Fruit fly (Drosophila melanogaster) whole organism, embryonic: ENCODE results near the gene DIP2.

Experiments used
- Antp ChIP-seq: fragments of 200-800 bp; sonication (Bioruptor generic); optimal IDR thresholded peaks from 3 replicates; lab custom pipeline; 2016; ENCODE audit warnings: missing biosample characterization, missing genetic modification characterization
- B-H1 ChIP-seq: fragments of 200-800 bp; sonication (Bioruptor generic); IDR thresholded peaks from 3 replicates; pipeline ENCODE4 v1.3.6; 2022; ENCODE audit warnings: missing biosample characterization, missing genetic modification characterization
- CG10462 ChIP-seq: fragments of 200-800 bp; sonication (Bioruptor generic); optimal IDR thresholded peaks from 2 replicates; lab custom pipeline; 2016; ENCODE audit warnings: missing biosample characterization, missing genetic modification characterization
- CG11695 ChIP-seq: fragments of 200-800 bp; sonication (Bioruptor generic); IDR thresholded peaks from 3 replicates; pipeline ENCODE4 v1.3.6; 2022; ENCODE audit warnings: missing biosample characterization, missing genetic modification characterization
- CG12071 ChIP-seq: fragments of 200-800 bp; sonication (Bioruptor generic); optimal IDR thresholded peaks from 3 replicates; lab custom pipeline; 2018; ENCODE audit warnings: missing biosample characterization, mild to moderate bottlenecking, missing genetic modification characterization
- CG12769 ChIP-seq: fragments of 200-800 bp; sonication (Bioruptor generic); optimal IDR thresholded peaks from 2 replicates; lab custom pipeline; 2019; ENCODE audit warnings: missing biosample characterization, mild to moderate bottlenecking, missing genetic modification characterization, moderate library complexity
- CG12942 ChIP-seq: fragments of 200-800 bp; sonication (Bioruptor generic); optimal IDR thresholded peaks from 3 replicates; lab custom pipeline; 2016; ENCODE audit warnings: missing biosample characterization, missing genetic modification characterization
- CG13287 ChIP-seq: fragments of 200-800 bp; sonication (Bioruptor generic); IDR thresholded peaks from 2 replicates; pipeline ENCODE4 v1.3.6; 2022; ENCODE audit warnings: missing biosample characterization, missing genetic modification characterization; ENCODE audit not compliant: partially characterized antibody
- CG13894 ChIP-seq: fragments of 200-800 bp; sonication (Bioruptor generic); optimal IDR thresholded peaks from 3 replicates; lab custom pipeline; 2018; ENCODE audit warnings: missing biosample characterization, mild to moderate bottlenecking, missing genetic modification characterization, moderate library complexity
- CG14710 ChIP-seq: fragments of 200-800 bp; sonication (Bioruptor generic); optimal IDR thresholded peaks from 3 replicates; lab custom pipeline; 2019; ENCODE audit warnings: missing biosample characterization, mild to moderate bottlenecking, missing genetic modification characterization, moderate library complexity
- CG16779 ChIP-seq: fragments of 200-800 bp; sonication (Bioruptor generic); IDR thresholded peaks from 2 replicates; pipeline ENCODE4 v1.3.6; 2022; ENCODE audit warnings: missing biosample characterization, missing genetic modification characterization
- CG16863 ChIP-seq: fragments of 200-800 bp; sonication (Bioruptor generic); optimal IDR thresholded peaks from 3 replicates; lab custom pipeline; 2016; ENCODE audit warnings: missing biosample characterization, missing genetic modification characterization
- CG17328 ChIP-seq: fragments of 200-800 bp; sonication (Bioruptor generic); IDR thresholded peaks from 2 replicates; pipeline ENCODE4 v1.3.6; 2022; ENCODE audit warnings: missing biosample characterization, missing genetic modification characterization
- CG17359 ChIP-seq: fragments of 200-800 bp; sonication (Bioruptor generic); optimal IDR thresholded peaks from 3 replicates; lab custom pipeline; 2018; ENCODE audit warnings: missing biosample characterization, mild to moderate bottlenecking, missing genetic modification characterization, moderate library complexity
- CG2199 ChIP-seq: fragments of 200-800 bp; sonication (Bioruptor generic); IDR thresholded peaks from 3 replicates; pipeline ENCODE4 v1.3.6; 2022; ENCODE audit warnings: missing biosample characterization, missing genetic modification characterization
- CG31224 ChIP-seq: fragments of 200-800 bp; sonication (Bioruptor generic); IDR thresholded peaks from 2 replicates; pipeline ENCODE4 v1.3.6; 2022; ENCODE audit warnings: missing biosample characterization, missing genetic modification characterization
- CG8765 ChIP-seq: fragments of 200-800 bp; sonication (Bioruptor generic); IDR thresholded peaks from 2 replicates; pipeline ENCODE4 v1.3.6; 2022; ENCODE audit warnings: missing biosample characterization, missing genetic modification characterization
- CG8924 ChIP-seq: fragments of 200-800 bp; optimal IDR thresholded peaks from 3 replicates; lab custom pipeline; 2019; ENCODE audit warnings: missing biosample characterization, mild to moderate bottlenecking, missing genetic modification characterization, moderate library complexity
- CG9437 ChIP-seq: fragments of 200-800 bp; sonication (Bioruptor generic); optimal IDR thresholded peaks from 2 replicates; lab custom pipeline; 2018; ENCODE audit warnings: missing biosample characterization, mild to moderate bottlenecking, missing genetic modification characterization
- Dbx ChIP-seq: fragments of 200-800 bp; sonication (Bioruptor generic); IDR thresholded peaks from 3 replicates; pipeline ENCODE4 v1.3.6; 2022; ENCODE audit warnings: missing biosample characterization, missing genetic modification characterization
- Deaf1 ChIP-seq: fragments of 200-800 bp; optimal IDR thresholded peaks from 3 replicates; lab custom pipeline; 2019; ENCODE audit warnings: missing biosample characterization, mild to moderate bottlenecking, missing genetic modification characterization, moderate library complexity
- HmgD ChIP-seq: fragments of 200-800 bp; sonication (Bioruptor generic); optimal IDR thresholded peaks from 3 replicates; lab custom pipeline; 2016; ENCODE audit warnings: missing biosample characterization, missing genetic modification characterization
- Hmx ChIP-seq: fragments of 200-800 bp; sonication (Bioruptor generic); optimal IDR thresholded peaks from 2 replicates; lab custom pipeline; 2016; ENCODE audit warnings: missing biosample characterization, missing genetic modification characterization
- Jarid2 ChIP-seq: fragments of 200-800 bp; sonication (Bioruptor generic); optimal IDR thresholded peaks from 3 replicates; lab custom pipeline; 2017; ENCODE audit warnings: mild to moderate bottlenecking, missing biosample characterization, missing genetic modification reagents, missing genetic modification characterization
- Kr ChIP-seq: fragments of 200-800 bp; sonication (Bioruptor generic); optimal IDR thresholded peaks from 2 replicates; lab custom pipeline; 2017; ENCODE audit warnings: missing biosample characterization, mild to moderate bottlenecking, missing genetic modification characterization
- Nf-YC ChIP-seq: fragments of 200-800 bp; optimal IDR thresholded peaks from 3 replicates; lab custom pipeline; 2019; ENCODE audit warnings: missing biosample characterization, mild to moderate bottlenecking, missing genetic modification characterization, moderate library complexity
- Opbp ChIP-seq: fragments of 200-800 bp; sonication (Bioruptor generic); IDR thresholded peaks from 3 replicates; pipeline ENCODE4 v1.3.6; 2022; ENCODE audit warnings: missing biosample characterization, missing genetic modification characterization; ENCODE audit not compliant: partially characterized antibody
- PHDP ChIP-seq: fragments of 200-800 bp; sonication (Bioruptor generic); optimal IDR thresholded peaks from 3 replicates; lab custom pipeline; 2018; ENCODE audit warnings: missing biosample characterization, mild to moderate bottlenecking, missing genetic modification characterization, moderate library complexity
- Rfx ChIP-seq: fragments of 200-800 bp; sonication (Bioruptor generic); IDR thresholded peaks from 2 replicates; pipeline ENCODE4 v1.3.6; 2022; ENCODE audit warnings: missing biosample characterization, missing genetic modification characterization
- Spps ChIP-seq: fragments of 200-800 bp; sonication (Bioruptor generic); optimal IDR thresholded peaks from 2 replicates; lab custom pipeline; 2018; ENCODE audit warnings: missing biosample characterization, mild to moderate bottlenecking, missing genetic modification characterization
- Sry-β ChIP-seq: fragments of 200-800 bp; sonication (Bioruptor generic); optimal IDR thresholded peaks from 2 replicates; lab custom pipeline; 2018; ENCODE audit warnings: missing biosample characterization, mild to moderate bottlenecking, missing genetic modification characterization, moderate library complexity
- Trl ChIP-seq, 3 experiments: fragments of >200 bp in 2 of 3; fragments of 200-800 bp in 1 of 3; sonication (Bioruptor generic) in 1 of 3; optimal IDR thresholded peaks; 2 replicates in 1 of 3; 3 replicates in 2 of 3; lab custom pipeline; 2016 to 2017; ENCODE audit warnings: missing biosample characterization in 1 of 3, missing genetic modification characterization in 1 of 3
- chinmo ChIP-seq: fragments of 200-800 bp; sonication (Bioruptor generic); IDR thresholded peaks from 4 replicates; pipeline ENCODE4 v1.3.6; 2022; ENCODE audit warnings: missing biosample characterization, missing genetic modification characterization; ENCODE audit not compliant: partially characterized antibody
- chm ChIP-seq: fragments of 200-800 bp; sonication (Bioruptor generic); IDR thresholded peaks from 2 replicates; pipeline ENCODE4 v1.3.6; 2022; ENCODE audit warnings: missing biosample characterization, missing genetic modification characterization
- dimm ChIP-seq: fragments of 200-800 bp; sonication (Bioruptor generic); IDR thresholded peaks from 2 replicates; pipeline ENCODE4 v1.3.6; 2022; ENCODE audit warnings: missing biosample characterization, missing genetic modification characterization
- fu2 ChIP-seq: fragments of 200-800 bp; sonication (Bioruptor generic); optimal IDR thresholded peaks from 2 replicates; lab custom pipeline; 2016; ENCODE audit warnings: missing biosample characterization, missing genetic modification characterization
- hbn ChIP-seq: fragments of 200-800 bp; sonication (Bioruptor generic); IDR thresholded peaks from 2 replicates; pipeline ENCODE4 v1.3.6; 2022; ENCODE audit warnings: missing biosample characterization, missing genetic modification characterization; ENCODE audit not compliant: partially characterized antibody
- her ChIP-seq: fragments of 200-800 bp; sonication (Bioruptor generic); optimal IDR thresholded peaks from 2 replicates; lab custom pipeline; 2016; ENCODE audit warnings: missing biosample characterization, missing genetic modification characterization
- inv ChIP-seq: fragments of 200-800 bp; sonication (Bioruptor generic); IDR thresholded peaks from 2 replicates; pipeline ENCODE4 v1.3.6; 2022; ENCODE audit warnings: missing biosample characterization, missing genetic modification characterization; ENCODE audit not compliant: partially characterized antibody
- kay ChIP-seq: fragments of 200-800 bp; sonication (Bioruptor generic); optimal IDR thresholded peaks from 2 replicates; lab custom pipeline; 2016; ENCODE audit warnings: missing biosample characterization, missing genetic modification characterization
- kni ChIP-seq: fragments of 200-800 bp; sonication (Bioruptor generic); optimal IDR thresholded peaks from 3 replicates; lab custom pipeline; 2017; ENCODE audit warnings: mild to moderate bottlenecking, missing biosample characterization, missing genetic modification reagents, missing genetic modification characterization
- luna ChIP-seq: fragments of 200-800 bp; sonication (Bioruptor generic); optimal IDR thresholded peaks from 2 replicates; lab custom pipeline; 2016; ENCODE audit warnings: missing biosample characterization, missing genetic modification characterization
- nerfin-2 ChIP-seq: fragments of 200-800 bp; sonication (Bioruptor generic); IDR thresholded peaks from 2 replicates; pipeline ENCODE4 v1.3.6; 2022; ENCODE audit warnings: missing biosample characterization, missing genetic modification characterization; ENCODE audit not compliant: partially characterized antibody
- nom ChIP-seq: fragments of 200-800 bp; sonication (Bioruptor generic); optimal IDR thresholded peaks from 2 replicates; lab custom pipeline; 2017; ENCODE audit warnings: missing biosample characterization, missing genetic modification characterization, mild to moderate bottlenecking, moderate library complexity, missing genetic modification reagents
- rib ChIP-seq: fragments of 200-800 bp; sonication (Bioruptor generic); IDR thresholded peaks from 2 replicates; pipeline ENCODE4 v1.3.6; 2022; ENCODE audit warnings: missing biosample characterization, missing genetic modification characterization
- sd ChIP-seq: fragments of 200-800 bp; sonication (Bioruptor generic); optimal IDR thresholded peaks from 3 replicates; lab custom pipeline; 2018; ENCODE audit warnings: missing biosample characterization, mild to moderate bottlenecking, missing genetic modification characterization, moderate library complexity
- tna ChIP-seq: fragments of 200-800 bp; sonication (Bioruptor generic); IDR thresholded peaks from 2 replicates; pipeline ENCODE4 v1.3.6; 2022; ENCODE audit warnings: missing biosample characterization, missing genetic modification characterization; ENCODE audit not compliant: partially characterized antibody
- twi ChIP-seq: fragments of 200-800 bp; optimal IDR thresholded peaks from 2 replicates; lab custom pipeline; 2019; ENCODE audit warnings: missing biosample characterization, mild to moderate bottlenecking, missing genetic modification characterization, moderate library complexity

The DIP2 gene

dm6 chr3L:271501-272249 lies 13.9 kb upstream of the DIP2 start (continued):
- TF ChIP-seq CG16863 (no peak), Sry-β (no peak), CG12071 (no peak), sd (tag; lab: Kevin White, UChicago) (no peak), Dbx (0 out of 3 replicates have a peak, but pooled peaks have one; percentile 28), chm (GFP tag; lab: Robert Waterston, UW) (peak; percentile 80), fu2 (GFP tag; lab: Kevin White, UChicago) (no peak), rib (GFP tag; lab: Robert Waterston, UW) (no peak), her (GFP tag; lab: Kevin White, UChicago) (peak; percentile 16), CG10462 (GFP tag; lab: Kevin White, UChicago) (no peak), CG13894 (tag; lab: Kevin White, UChicago) (peak; percentile 43), B-H1 (GFP tag; lab: Robert Waterston, UW) (no peak), twi (peak; percentile 93), inv (GFP tag; lab: Robert Waterston, UW) (0 out of 2 replicates have a peak, but pooled peaks have one; percentile 22), Rfx (GFP tag; lab: Robert Waterston, UW) (peak; percentile 30; the same call in 1 of the 2 replicates), Jarid2 (GFP tag; lab: Kevin White, UChicago) (peak; percentile 94), Opbp (GFP tag; lab: Robert Waterston, UW) (peak; percentile 63; the same call in 1 of the 3 replicates), CG14710 (tag; lab: Kevin White, UChicago) (no peak), hbn (GFP tag; lab: Robert Waterston, UW) (0 out of 2 replicates have a peak, but pooled peaks have one; percentile 17), Trl (optimal IDR thresholded peaks at IDR 0.05; lab: Kevin White, UChicago) (peak; percentile 88 to 91), Trl (GFP tag; optimal IDR thresholded peaks at IDR 0.05; lab: Kevin White, UChicago) (no peak), CG9437 (GFP tag; lab: Kevin White, UChicago) (no peak), Hmx (no peak), tna (GFP tag; lab: Robert Waterston, UW) (peak; percentile 67), CG8924 (tag; lab: Kevin White, UChicago) (no peak), CG17328 (no peak), dimm (GFP tag; lab: Robert Waterston, UW) (no peak), nerfin-2 (peak; percentile 29; the same call in 1 of the 2 replicates), CG8765 (GFP tag; lab: Robert Waterston, UW) (no peak), CG2199 (GFP tag; lab: Robert Waterston, UW) (peak; percentile 92; the same call in 2 of the 3 replicates), CG11695 (GFP tag; lab: Robert Waterston, UW) (no peak), Nf-YC (tag; lab: Kevin White, UChicago) (peak; percentile 13), nom (GFP tag; lab: Kevin White, UChicago) (peak; percentile 43), CG17359 (tag; lab: Kevin White, UChicago) (no peak), Deaf1 (tag; lab: Kevin White, UChicago) (peak; percentile 31), HmgD (GFP tag; lab: Kevin White, UChicago) (no peak), CG16779 (GFP tag; lab: Robert Waterston, UW) (0 out of 2 replicates have a peak, but pooled peaks have one; percentile 44), CG31224 (GFP tag; lab: Robert Waterston, UW) (no peak), chinmo (GFP tag; lab: Robert Waterston, UW) (peak; percentile 92; the same call in 3 of the 4 replicates), Antp (no peak), kay (no peak), PHDP (tag; lab: Kevin White, UChicago) (no peak), CG12942 (GFP tag; lab: Kevin White, UChicago) (no peak), Spps (tag; lab: Kevin White, UChicago) (no peak), CG12769 (tag; lab: Kevin White, UChicago) (peak; percentile 48), CG13287 (GFP tag; lab: Robert Waterston, UW) (peak; percentile 51; the same call in 1 of the 2 replicates), Kr (GFP tag; lab: Kevin White, UChicago) (no peak), luna (GFP tag; lab: Kevin White, UChicago) (no peak), kni (no peak)
